Fruit fly (Drosophila melanogaster): ENCODE data around the gene CG31248.

Gene CG31248

dm6 chr3R:7124109-7124639 is 4.9 kb upstream of the CG31248 start, which contains the start of the genes Alh and CG10098 (continued):
- TF ChIP-seq sens-2 (GFP tag; IDR thresholded peaks at IDR 0.05) (peak; percentile 59; the same call in 1 of the 2 replicates), CG13894 (tag; optimal IDR thresholded peaks at IDR 0.05) (peak; percentile 77), gfzf (GFP tag; optimal IDR thresholded peaks at IDR 0.05) (peak; percentile 38), amos (GFP tag; IDR thresholded peaks at IDR 0.05; ENCODE audit: partially characterized antibody) (peak; percentile 75), CG11456 (GFP tag; IDR thresholded peaks at IDR 0.05) (peak; percentile 87), H15 (GFP tag; IDR thresholded peaks at IDR 0.05) (peak; percentile 62; the same call in 2 of the 3 replicates), CG14014 (GFP tag; IDR thresholded peaks at IDR 0.05) (peak; percentile 83), dysf (GFP tag; IDR thresholded peaks at IDR 0.05) (peak; percentile 81), onecut (GFP tag; IDR thresholded peaks at IDR 0.05) (peak; percentile 98), CG1024 (GFP tag; IDR thresholded peaks at IDR 0.05) (peak; percentile 69), CG7357 (GFP tag; IDR thresholded peaks at IDR 0.05) (peak; percentile 66), bab2 (GFP tag; optimal IDR thresholded peaks at IDR 0.05) (peak; percentile 92), Nf-YC (tag; optimal IDR thresholded peaks at IDR 0.05) (peak; percentile 75), CG9727 (GFP tag; optimal IDR thresholded peaks at IDR 0.05) (peak; percentile 85), hb (GFP tag; IDR thresholded peaks at IDR 0.05; ENCODE audit: partially characterized antibody) (peak; percentile 72; the same call in 2 of the 3 replicates), sc (optimal IDR thresholded peaks at IDR 0.05) (no peak), sc (GFP tag; optimal IDR thresholded peaks at IDR 0.05) (peak; percentile 49), lab (GFP tag; optimal IDR thresholded peaks at IDR 0.05) (peak; percentile 79), CG10543 (GFP tag; optimal IDR thresholded peaks at IDR 0.05) (peak; percentile 81), CG8281 (tag; optimal IDR thresholded peaks at IDR 0.05) (no peak), CG10979 (tag; optimal IDR thresholded peaks at IDR 0.05) (peak; percentile 65), yki (optimal IDR thresholded peaks at IDR 0.05) (no peak), Stat92E (GFP tag; optimal IDR thresholded peaks at IDR 0.05) (no peak), CG2129 (GFP tag; IDR thresholded peaks at IDR 0.05; ENCODE audit: partially characterized antibody) (peak; percentile 64), CG10959 (GFP tag; IDR thresholded peaks at IDR 0.05) (peak; percentile 60), Sox102F (GFP tag; optimal IDR thresholded peaks at IDR 0.05) (peak; percentile 80), Ets97D (GFP tag; optimal IDR thresholded peaks at IDR 0.05) (peak; percentile 75), CG6175 (GFP tag; IDR thresholded peaks at IDR 0.05) (peak; percentile 36; the same call in 1 of the 3 replicates), CG11247 (GFP tag; IDR thresholded peaks at IDR 0.05) (peak; percentile 76), CG32772 (GFP tag; IDR thresholded peaks at IDR 0.05) (peak; percentile 76), aop (GFP tag; IDR thresholded peaks at IDR 0.05) (peak; percentile 70), Dek (tag; optimal IDR thresholded peaks at IDR 0.05) (peak; percentile 80), Gug (GFP tag; IDR thresholded peaks at IDR 0.05) (peak; percentile 94), Hsf (GFP tag; optimal IDR thresholded peaks at IDR 0.05) (peak; percentile 91), Aef1 (GFP tag; IDR thresholded peaks at IDR 0.05) (peak; percentile 50), pb (GFP tag; optimal IDR thresholded peaks at IDR 0.05) (peak; percentile 75), ap (GFP tag; IDR thresholded peaks at IDR 0.05) (no peak; the same call in 1 of the 2 replicates), CG5953 (GFP tag; IDR thresholded peaks at IDR 0.05) (no peak), CG3847 (GFP tag; IDR thresholded peaks at IDR 0.05) (peak; percentile 82), Meics (GFP tag; optimal IDR thresholded peaks at IDR 0.05) (peak; percentile 77), CG4360 (GFP tag; IDR thresholded peaks at IDR 0.05) (no peak), gcm2 (GFP tag; optimal IDR thresholded peaks at IDR 0.05) (peak; percentile 60), Xrp1 (GFP tag; IDR thresholded peaks at IDR 0.05) (peak; percentile 68; the same call in 1 of the 2 replicates), ewg (GFP tag; optimal IDR thresholded peaks at IDR 0.05) (peak; percentile 51), ftz-f1 (GFP tag; optimal IDR thresholded peaks at IDR 0.05) (peak; percentile 44), Camta (GFP tag; optimal IDR thresholded peaks at IDR 0.05) (peak; percentile 86), Atf3 (GFP tag; optimal IDR thresholded peaks at IDR 0.05) (peak; percentile 82), scrt (GFP tag; optimal IDR thresholded peaks at IDR 0.05) (no peak), Asciz (GFP tag; optimal IDR thresholded peaks at IDR 0.05) (peak; percentile 60), CG7745 (tag; optimal IDR thresholded peaks at IDR 0.05) (no peak), cg (GFP tag; optimal IDR thresholded peaks at IDR 0.05) (peak; percentile 9)

All from whole organism, embryonic.